Fruit fly (Drosophila melanogaster) whole organism, wandering third instar larva: Measurements from ENCODE around the gene CG2681.

Experiments used
- Abd-B ChIP-seq: fragments of >200 bp; optimal IDR thresholded peaks from 2 replicates; lab custom pipeline; 2017; ENCODE audit warnings: missing biosample characterization, missing genetic modification characterization
- CG32264 ChIP-seq: fragments of 200-800 bp; sonication (Bioruptor generic); optimal IDR thresholded peaks from 2 replicates; lab custom pipeline; 2016; ENCODE audit warnings: missing biosample characterization, missing genetic modification characterization
- Dfd ChIP-seq: fragments of >200 bp; optimal IDR thresholded peaks from 2 replicates; lab custom pipeline; 2017; ENCODE audit warnings: missing biosample characterization, missing genetic modification characterization
- Hnf4 ChIP-seq: fragments of 200-800 bp; sonication (Bioruptor generic); optimal IDR thresholded peaks from 2 replicates; lab custom pipeline; 2016; ENCODE audit warnings: missing biosample characterization, mild to moderate bottlenecking, missing genetic modification characterization
- Hr78 ChIP-seq: fragments of >200 bp; optimal IDR thresholded peaks from 2 replicates; lab custom pipeline; 2017; ENCODE audit warnings: missing biosample characterization, missing genetic modification characterization
- Hr83 ChIP-seq: fragments of 200-300 bp; sonication (Bioruptor generic); optimal IDR thresholded peaks from 2 replicates; lab custom pipeline; 2016; ENCODE audit warnings: missing biosample characterization, mild to moderate bottlenecking, missing genetic modification characterization, moderate library complexity; ENCODE audit not compliant: poor library complexity, severe bottlenecking
- Jra ChIP-seq: sonication (Bioruptor generic); optimal IDR thresholded peaks from 2 replicates; lab custom pipeline; 2016; ENCODE audit warnings: missing biosample characterization, missing genetic modification characterization
- Myc ChIP-seq: fragments of >200 bp; optimal IDR thresholded peaks from 2 replicates; lab custom pipeline; 2017
- Rel ChIP-seq, 2 experiments: fragments of 200-800 bp; sonication (Bioruptor generic) in 1 of 2; optimal IDR thresholded peaks; 2 replicates in 1 of 2; 3 replicates in 1 of 2; lab custom pipeline; 2016 to 2019; ENCODE audit warnings: mild to moderate bottlenecking in 2 of 2, missing biosample characterization in 2 of 2, missing genetic modification characterization in 2 of 2, moderate library complexity in 1 of 2
- br ChIP-seq: fragments of 200-800 bp; sonication (Bioruptor generic); optimal IDR thresholded peaks from 2 replicates; lab custom pipeline; 2016; ENCODE audit warnings: missing biosample characterization, missing genetic modification characterization
- brk ChIP-seq: fragments of 200-800 bp; sonication (Bioruptor generic); optimal IDR thresholded peaks from 2 replicates; lab custom pipeline; 2016; ENCODE audit warnings: missing biosample characterization, mild to moderate bottlenecking, missing genetic modification characterization
- dl ChIP-seq, 2 experiments: fragments of 175-275, 200-275 bp in 1 of 2; fragments of 200-275 bp in 1 of 2; sonication (Bioruptor generic); optimal IDR thresholded peaks; lab custom pipeline; 2018; ENCODE audit warnings: mild to moderate bottlenecking in 2 of 2, missing biosample characterization in 2 of 2, missing genetic modification characterization in 2 of 2, moderate library complexity in 2 of 2; ENCODE audit not compliant: partially characterized antibody in 2 of 2, insufficient read depth in 1 of 2
- dmrt93B ChIP-seq: fragments of 200-800 bp; sonication (Bioruptor generic); optimal IDR thresholded peaks from 2 replicates; lab custom pipeline; 2018; ENCODE audit warnings: missing biosample characterization, mild to moderate bottlenecking, missing genetic modification characterization
- dsf ChIP-seq: sonication (Bioruptor generic); optimal IDR thresholded peaks from 2 replicates; lab custom pipeline; 2016; ENCODE audit warnings: missing biosample characterization, missing genetic modification characterization, borderline replicate concordance
- foxo ChIP-seq, 2 experiments: fragments of 200-800 bp; sonication (Bioruptor generic); optimal IDR thresholded peaks; 2 replicates in 1 of 2; 3 replicates in 1 of 2; lab custom pipeline; 2016 to 2017; ENCODE audit warnings: missing biosample characterization in 2 of 2, missing genetic modification characterization in 2 of 2
- fru ChIP-seq: fragments of 200-800 bp; sonication (Bioruptor generic); optimal IDR thresholded peaks from 3 replicates; lab custom pipeline; 2016; ENCODE audit warnings: missing biosample characterization, mild to moderate bottlenecking, missing genetic modification characterization
- lola ChIP-seq: fragments of >200 bp; optimal IDR thresholded peaks from 2 replicates; lab custom pipeline; 2017; ENCODE audit warnings: missing biosample characterization, missing genetic modification characterization
- pan ChIP-seq: fragments of >200 bp; optimal IDR thresholded peaks from 2 replicates; lab custom pipeline; 2017
- rgr ChIP-seq: fragments of 200-800 bp; sonication (Bioruptor generic); optimal IDR thresholded peaks from 3 replicates; lab custom pipeline; 2016; ENCODE audit warnings: missing biosample characterization, mild to moderate bottlenecking, missing genetic modification characterization
- sage ChIP-seq: fragments of 200-800 bp; sonication (Bioruptor generic); optimal IDR thresholded peaks from 2 replicates; lab custom pipeline; 2016; ENCODE audit warnings: missing biosample characterization, mild to moderate bottlenecking, missing genetic modification characterization
- sv ChIP-seq: fragments of 200-800 bp; sonication (Bioruptor generic); optimal IDR thresholded peaks from 3 replicates; lab custom pipeline; 2016; ENCODE audit warnings: missing biosample characterization, missing genetic modification characterization

CG2681 gene

dm6 chrX:2757400-2757799 is 48.9 kb downstream of the CG2681 start:
- TF ChIP-seq pan (lab: Kevin White, UChicago) (no peak), foxo (GFP tag; optimal IDR thresholded peaks at IDR 0.05; lab: Kevin White, UChicago) (no peak), dmrt93B (GFP tag; lab: Kevin White, UChicago) (no peak), dl (GFP tag; optimal IDR thresholded peaks at IDR 0.05; lab: Kevin White, UChicago; ENCODE audit: insufficient read depth in 1 of 2, partially characterized antibody in 2 of 2) (no peak), sv (GFP tag; lab: Kevin White, UChicago) (no peak), fru (no peak), Jra (no peak), Hnf4 (GFP tag; lab: Kevin White, UChicago) (no peak), brk (no peak), Hr78 (no peak), dsf (GFP tag; lab: Kevin White, UChicago) (no peak), rgr (no peak), Dfd (GFP tag; lab: Kevin White, UChicago) (no peak), Rel (GFP tag; optimal IDR thresholded peaks at IDR 0.05; lab: Kevin White, UChicago) (no peak), Rel (tag; optimal IDR thresholded peaks at IDR 0.05; lab: Kevin White, UChicago) (no peak), Myc (lab: Kevin White, UChicago) (no peak), Abd-B (no peak), CG32264 (GFP tag; lab: Kevin White, UChicago) (no peak), Hr83 (GFP tag; lab: Kevin White, UChicago) (no peak), br (no peak), lola (GFP tag; lab: Kevin White, UChicago) (no peak)

- no peak for TF ChIP-seq Dfd (GFP tag; lab: Kevin White, UChicago)
- no peak for TF ChIP-seq sage (GFP tag; lab: Kevin White, UChicago)
- no peak for TF ChIP-seq rgr
- no peak for TF ChIP-seq br
- no peak for TF ChIP-seq sv (GFP tag; lab: Kevin White, UChicago)
- TF ChIP-seq foxo (GFP tag; optimal IDR thresholded peaks at IDR 0.05; lab: Kevin White, UChicago) = no peak
- TF ChIP-seq Hnf4 (GFP tag; lab: Kevin White, UChicago) = no peak
These were observed 52.7 kb downstream of the CG2681 start for dm6 chrX:2761198-2761597.
